Worm (Caenorhabditis elegans) whole organism, L4 larva: ENCODE measurements around the gene gpd-2.

Experiments
- D1046.2 ChIP-seq: fragments of 200-800 bp; sonication (Bioruptor generic); IDR thresholded peaks from 2 replicates; pipeline ENCODE4 v1.3.6; 2022; ENCODE audit warnings: missing genetic modification characterization, missing compliant biosample characterization
- F44E2.7 ChIP-seq: fragments of 200-800 bp; sonication (Bioruptor generic); IDR thresholded peaks from 2 replicates; pipeline ENCODE4 v2.1.2; 2022; ENCODE audit warnings: missing genetic modification characterization, missing compliant biosample characterization
- T20F7.1 ChIP-seq: fragments of 200-800 bp; sonication (Bioruptor generic); optimal IDR thresholded peaks from 2 replicates; lab custom pipeline; 2018; ENCODE audit warnings: mild to moderate bottlenecking, missing genetic modification characterization, missing compliant biosample characterization
- T26A8.4 ChIP-seq: fragments of 200-800 bp; sonication (Bioruptor generic); IDR thresholded peaks from 2 replicates; pipeline ENCODE4 v1.3.6; 2022; ENCODE audit warnings: missing genetic modification characterization, missing compliant biosample characterization
- Y48G9A.11 ChIP-seq: fragments of 200-800 bp; sonication (Bioruptor generic); IDR thresholded peaks from 2 replicates; pipeline ENCODE4 v1.3.6; 2022; ENCODE audit warnings: missing genetic modification reagents, missing genetic modification characterization, missing compliant biosample characterization
- ZK546.5 ChIP-seq, 2 experiments: sonication (generic microtip); optimal IDR thresholded peaks; 2 replicates each; lab custom pipeline; 2017; ENCODE audit warnings: missing biosample characterization in 2 of 2, missing genetic modification characterization in 2 of 2
- aha-1 ChIP-seq: fragments of 150-350 bp; peaks from one replicate; lab custom pipeline; 2014; ENCODE audit warnings: missing biosample characterization, missing genetic modification characterization
- attf-4 ChIP-seq: sonication (generic microtip); optimal IDR thresholded peaks from 3 replicates; lab custom pipeline; 2017; ENCODE audit warnings: missing biosample characterization, missing genetic modification characterization
- ceh-20 ChIP-seq: fragments of 200-800 bp; sonication (Bioruptor generic); IDR thresholded peaks from 2 replicates; pipeline ENCODE4 v1.3.6; 2022; ENCODE audit warnings: missing genetic modification reagents, missing genetic modification characterization, missing compliant biosample characterization
- ces-1 ChIP-seq: fragments of 150-350 bp; sonication (generic microtip); optimal IDR thresholded peaks from 4 replicates; lab custom pipeline; 2014; ENCODE audit warnings: missing biosample characterization, missing genetic modification reagents, missing genetic modification characterization
- cey-2 ChIP-seq: sonication (generic microtip); optimal IDR thresholded peaks from 3 replicates; lab custom pipeline; 2017; ENCODE audit warnings: missing genetic modification characterization, mild to moderate bottlenecking, missing compliant biosample characterization, antibody characterized with exemption, borderline replicate concordance; ENCODE audit not compliant: insufficient read depth
- daf-12 ChIP-seq: fragments of 150-350 bp; optimal IDR thresholded peaks from 2 replicates; lab custom pipeline; 2014; ENCODE audit warnings: missing biosample characterization, missing genetic modification reagents, missing genetic modification characterization
- daf-16 ChIP-seq, 3 experiments: sonication (generic microtip); optimal IDR thresholded peaks; 2 replicates each; lab custom pipeline; 2016 to 2017; ENCODE audit warnings: missing genetic modification characterization in 3 of 3, missing genetic modification reagents in 3 of 3, mild to moderate bottlenecking in 2 of 3, missing compliant biosample characterization in 2 of 3, missing biosample characterization in 1 of 3, moderate library complexity in 1 of 3
- daf-19 ChIP-seq: fragments of 200-800 bp; sonication (Bioruptor generic); conservative IDR thresholded peaks from 2 replicates; pipeline ENCODE4 v1.3.6; 2022; ENCODE audit warnings: missing genetic modification characterization, missing compliant biosample characterization
- dmd-6 ChIP-seq: fragments of 200-800 bp; sonication (Bioruptor generic); IDR thresholded peaks from 2 replicates; pipeline ENCODE4 v1.3.6; 2022; ENCODE audit warnings: missing genetic modification reagents, missing genetic modification characterization, missing compliant biosample characterization
- duxl-1 ChIP-seq: sonication (generic microtip); optimal IDR thresholded peaks from 2 replicates; lab custom pipeline; 2016; ENCODE audit warnings: mild to moderate bottlenecking, missing genetic modification characterization, moderate library complexity, missing compliant biosample characterization; ENCODE audit not compliant: poor library complexity
- dve-1 ChIP-seq: sonication (generic microtip); optimal IDR thresholded peaks from 2 replicates; lab custom pipeline; 2017; ENCODE audit warnings: antibody characterized with exemption, mild to moderate bottlenecking, missing genetic modification characterization, missing compliant biosample characterization; ENCODE audit not compliant: insufficient read depth
- fkh-10 ChIP-seq: fragments of 150-350 bp; optimal IDR thresholded peaks from 2 replicates; lab custom pipeline; 2014; ENCODE audit warnings: missing biosample characterization, missing genetic modification reagents, missing genetic modification characterization
- gei-8 ChIP-seq: fragments of 200-800 bp; sonication (Bioruptor generic); optimal IDR thresholded peaks from 2 replicates; lab custom pipeline; 2018; ENCODE audit warnings: mild to moderate bottlenecking, missing genetic modification characterization, missing compliant biosample characterization
- hlh-11 ChIP-seq: fragments of 200-800 bp; sonication (Bioruptor generic); optimal IDR thresholded peaks from 2 replicates; lab custom pipeline; 2018; ENCODE audit warnings: mild to moderate bottlenecking, missing genetic modification characterization, missing compliant biosample characterization
- hmg-1.1 ChIP-seq: fragments of 200-800 bp; sonication (Bioruptor generic); IDR thresholded peaks from 2 replicates; pipeline ENCODE4 v1.3.6; 2022; ENCODE audit warnings: missing genetic modification reagents, missing genetic modification characterization, missing compliant biosample characterization
- lin-38 ChIP-seq: fragments of 200-800 bp; sonication (Bioruptor generic); IDR thresholded peaks from 2 replicates; pipeline ENCODE4 v1.3.6; 2022; ENCODE audit warnings: missing genetic modification reagents, missing genetic modification characterization, missing compliant biosample characterization
- lin-39 ChIP-seq: fragments of 150-350 bp; optimal IDR thresholded peaks from 2 replicates; lab custom pipeline; 2014; ENCODE audit warnings: missing biosample characterization, missing genetic modification reagents, missing genetic modification characterization
- lsy-2 ChIP-seq, 2 experiments: fragments of 150-350 bp in 1 of 2; sonication (generic microtip) in 1 of 2; optimal IDR thresholded peaks; 2 replicates each; lab custom pipeline; 2014 to 2017; ENCODE audit warnings: missing biosample characterization in 2 of 2, missing genetic modification characterization in 2 of 2
- mdl-1 ChIP-seq, 2 experiments: fragments of 150-350 bp in 1 of 2; sonication (generic microtip) in 1 of 2; optimal IDR thresholded peaks; 2 replicates each; lab custom pipeline; 2014 to 2017; ENCODE audit warnings: missing biosample characterization in 2 of 2, missing genetic modification characterization in 2 of 2
- mep-1 ChIP-seq: fragments of 150-350 bp; sonication (generic microtip); optimal IDR thresholded peaks from 3 replicates; lab custom pipeline; 2014; ENCODE audit warnings: missing biosample characterization, missing genetic modification characterization
- mxl-2 ChIP-seq: fragments of 200-800 bp; sonication (Bioruptor generic); conservative IDR thresholded peaks from 2 replicates; pipeline ENCODE4 v1.3.6; 2022; ENCODE audit warnings: missing genetic modification reagents, missing genetic modification characterization, missing compliant biosample characterization
- nhr-10 ChIP-seq: fragments of 150-350 bp; optimal IDR thresholded peaks from 2 replicates; lab custom pipeline; 2014; ENCODE audit warnings: missing biosample characterization, missing genetic modification characterization
- nhr-102 ChIP-seq: sonication (generic microtip); optimal IDR thresholded peaks from 2 replicates; lab custom pipeline; 2016; ENCODE audit warnings: mild to moderate bottlenecking, missing genetic modification characterization, moderate library complexity, missing compliant biosample characterization
- nhr-42 ChIP-seq: fragments of 200-800 bp; sonication (Bioruptor generic); IDR thresholded peaks from 2 replicates; pipeline ENCODE4 v1.3.6; 2022; ENCODE audit warnings: missing genetic modification characterization, missing compliant biosample characterization
- nhr-48 ChIP-seq: sonication (generic microtip); optimal IDR thresholded peaks from 2 replicates; lab custom pipeline; 2016; ENCODE audit warnings: mild to moderate bottlenecking, missing genetic modification characterization, missing compliant biosample characterization
- nhr-6 ChIP-seq: fragments of 150-350 bp; optimal IDR thresholded peaks from 2 replicates; lab custom pipeline; 2014; ENCODE audit warnings: missing biosample characterization, missing genetic modification characterization
- nhr-77 ChIP-seq: fragments of 150-350 bp; optimal IDR thresholded peaks from 2 replicates; lab custom pipeline; 2014; ENCODE audit warnings: missing biosample characterization, missing genetic modification characterization
- php-3 ChIP-seq: fragments of 200-800 bp; sonication (Bioruptor generic); IDR thresholded peaks from 2 replicates; pipeline ENCODE4 v1.3.6; 2022; ENCODE audit warnings: missing genetic modification reagents, missing genetic modification characterization, missing compliant biosample characterization
- rbr-2 ChIP-seq: sonication (generic microtip); optimal IDR thresholded peaks from 2 replicates; lab custom pipeline; 2016; ENCODE audit warnings: missing genotype, missing genetic modification characterization, missing compliant biosample characterization
- saeg-2 ChIP-seq: fragments of 200-800 bp; sonication (Bioruptor generic); IDR thresholded peaks from 2 replicates; pipeline ENCODE4 v1.3.6; 2022; ENCODE audit warnings: missing genetic modification reagents, missing genetic modification characterization, missing compliant biosample characterization
- set-16 ChIP-seq: fragments of 200-800 bp; sonication (Bioruptor generic); IDR thresholded peaks from 2 replicates; pipeline ENCODE4 v1.3.6; 2022; ENCODE audit warnings: missing genetic modification reagents, missing genetic modification characterization, missing compliant biosample characterization
- tra-1 ChIP-seq: fragments of 200-800 bp; sonication (Bioruptor generic); IDR thresholded peaks from 2 replicates; pipeline ENCODE4 v1.3.6; 2022; ENCODE audit warnings: missing genetic modification reagents, missing genetic modification characterization, missing compliant biosample characterization
- unc-130 ChIP-seq: sonication (generic microtip); optimal IDR thresholded peaks from 2 replicates; lab custom pipeline; 2016; ENCODE audit warnings: missing genetic modification reagents, missing genetic modification characterization, missing compliant biosample characterization
- unc-62 ChIP-seq, 3 experiments: fragments of 150-350 bp in 1 of 3; sonication (generic microtip); optimal IDR thresholded peaks in 2 of 3; peaks in 1 of 3; 1 replicate in 1 of 3; 2 replicates in 2 of 3; lab custom pipeline; 2014 to 2017; ENCODE audit warnings: missing biosample characterization in 3 of 3, missing genetic modification characterization in 3 of 3, missing genetic modification reagents in 3 of 3, missing genotype in 1 of 3
- vab-7 ChIP-seq: fragments of 200-800 bp; sonication (Bioruptor generic); IDR thresholded peaks from 2 replicates; pipeline ENCODE4 v1.3.6; 2022; ENCODE audit warnings: missing genetic modification reagents, missing genetic modification characterization, missing compliant biosample characterization
- zag-1 ChIP-seq: fragments of 150-350 bp; optimal IDR thresholded peaks from 2 replicates; lab custom pipeline; 2014; ENCODE audit warnings: missing biosample characterization, missing genetic modification characterization

The gpd-2 gene

DNA sequence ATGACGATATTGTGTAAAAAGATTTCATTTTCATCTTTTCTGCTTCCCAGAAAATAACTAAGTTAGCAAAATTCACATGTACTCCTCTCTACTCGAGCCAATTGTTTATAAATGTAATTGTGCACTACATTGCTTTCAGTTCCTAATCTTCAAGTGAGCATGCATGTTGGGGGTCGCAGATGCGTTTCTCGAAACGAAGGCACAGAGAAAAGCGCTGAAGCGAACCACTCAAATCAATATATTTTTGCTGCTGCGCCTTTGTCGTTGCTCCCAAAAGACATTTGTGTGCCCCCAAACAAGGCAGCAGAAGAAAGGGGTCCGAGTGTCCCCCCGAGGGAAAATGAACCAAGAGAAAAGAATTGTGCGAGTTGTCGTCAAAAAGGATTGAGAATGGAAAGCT is 11.7 kb upstream of the gpd-2 start (continued):
- TF ChIP-seq php-3 (GFP tag; lab: Robert Waterston, UW) = no peak
- no peak for TF ChIP-seq daf-12
- 0 out of 2 replicates have a peak, but pooled peaks have one; percentile 14 for TF ChIP-seq dmd-6 (GFP tag; lab: Robert Waterston, UW)
- TF ChIP-seq hmg-1.1 = peak; percentile 67
- no peak for TF ChIP-seq gei-8 (GFP tag; lab: Kevin White, UChicago)
- TF ChIP-seq F44E2.7 (GFP tag; lab: Robert Waterston, UW) = no peak
- TF ChIP-seq unc-62 (GFP tag; optimal IDR thresholded peaks at IDR 0.05 in 1 of 2; lab: Kevin White, UChicago) = no peak
- no peak for TF ChIP-seq unc-62 (tag; optimal IDR thresholded peaks at IDR 0.05; lab: Kevin White, UChicago)
- TF ChIP-seq vab-7 (GFP tag; lab: Robert Waterston, UW) = no peak
- no peak for TF ChIP-seq cey-2 (tag; lab: Kevin White, UChicago)
- no peak for TF ChIP-seq T20F7.1 (GFP tag; lab: Kevin White, UChicago)
- TF ChIP-seq unc-130 (GFP tag; lab: Kevin White, UChicago) = no peak
- no peak for TF ChIP-seq lin-39 (tag; lab: Kevin White, UChicago)
- TF ChIP-seq attf-4 (tag; lab: Kevin White, UChicago) = no peak
- TF ChIP-seq lin-38 (GFP tag; lab: Robert Waterston, UW) = 0 out of 2 replicates have a peak, but pooled peaks have one; percentile 10
- TF ChIP-seq daf-19 (GFP tag; lab: Robert Waterston, UW) = no peak
- TF ChIP-seq aha-1 (tag; lab: Kevin White, UChicago) = peak; percentile 11
- TF ChIP-seq mxl-2 (GFP tag; lab: Robert Waterston, UW) = no peak
- TF ChIP-seq rbr-2 (tag; lab: Kevin White, UChicago) = peak; percentile 31
- TF ChIP-seq ceh-20 (GFP tag; lab: Robert Waterston, UW) = 0 out of 2 replicates have a peak, but pooled peaks have one; percentile 49
- TF ChIP-seq D1046.2 (GFP tag; lab: Robert Waterston, UW) = no peak
- no peak for TF ChIP-seq nhr-10 (tag; lab: Kevin White, UChicago)
- no peak for TF ChIP-seq Y48G9A.11 (GFP tag; lab: Robert Waterston, UW)
- no peak for TF ChIP-seq nhr-42 (GFP tag; lab: Robert Waterston, UW)
- TF ChIP-seq nhr-6 = no peak
- TF ChIP-seq lsy-2 (tag; optimal IDR thresholded peaks at IDR 0.05; lab: Kevin White, UChicago) = peak in 1 of 2 experiments; percentile 42
- peak; percentile 44 for TF ChIP-seq fkh-10 (GFP tag; lab: Kevin White, UChicago)
- no peak for TF ChIP-seq zag-1 (tag; lab: Kevin White, UChicago)

DNA sequence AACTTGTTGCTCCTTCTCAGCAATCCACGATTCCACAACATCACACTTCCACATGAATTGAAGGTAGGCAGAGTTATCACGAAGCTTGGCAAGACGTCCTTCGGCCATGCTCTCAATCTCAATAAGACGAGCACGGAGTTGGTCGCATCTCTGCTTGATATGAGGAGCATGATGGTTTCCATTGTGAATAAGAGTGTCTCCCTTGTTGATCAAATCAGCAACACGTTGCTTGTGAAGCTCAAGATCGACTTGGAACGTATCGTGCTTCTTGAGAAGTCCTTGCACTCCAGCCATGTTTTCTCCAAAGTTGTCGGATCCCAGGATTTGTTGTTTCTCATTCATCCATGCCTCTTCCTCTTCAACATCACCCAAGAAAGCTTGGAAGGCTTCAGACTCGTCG is 5.1 kb upstream of the gpd-2 start:
- TF ChIP-seq unc-62 (GFP tag; optimal IDR thresholded peaks at IDR 0.05 in 1 of 2; lab: Kevin White, UChicago) (peak in 1 of 2 experiments; percentile 94), unc-62 (tag; optimal IDR thresholded peaks at IDR 0.05; lab: Kevin White, UChicago) (no peak), duxl-1 (tag; lab: Kevin White, UChicago) (no peak), ZK546.5 (tag; optimal IDR thresholded peaks at IDR 0.05; lab: Kevin White, UChicago) (no peak)

DNA sequence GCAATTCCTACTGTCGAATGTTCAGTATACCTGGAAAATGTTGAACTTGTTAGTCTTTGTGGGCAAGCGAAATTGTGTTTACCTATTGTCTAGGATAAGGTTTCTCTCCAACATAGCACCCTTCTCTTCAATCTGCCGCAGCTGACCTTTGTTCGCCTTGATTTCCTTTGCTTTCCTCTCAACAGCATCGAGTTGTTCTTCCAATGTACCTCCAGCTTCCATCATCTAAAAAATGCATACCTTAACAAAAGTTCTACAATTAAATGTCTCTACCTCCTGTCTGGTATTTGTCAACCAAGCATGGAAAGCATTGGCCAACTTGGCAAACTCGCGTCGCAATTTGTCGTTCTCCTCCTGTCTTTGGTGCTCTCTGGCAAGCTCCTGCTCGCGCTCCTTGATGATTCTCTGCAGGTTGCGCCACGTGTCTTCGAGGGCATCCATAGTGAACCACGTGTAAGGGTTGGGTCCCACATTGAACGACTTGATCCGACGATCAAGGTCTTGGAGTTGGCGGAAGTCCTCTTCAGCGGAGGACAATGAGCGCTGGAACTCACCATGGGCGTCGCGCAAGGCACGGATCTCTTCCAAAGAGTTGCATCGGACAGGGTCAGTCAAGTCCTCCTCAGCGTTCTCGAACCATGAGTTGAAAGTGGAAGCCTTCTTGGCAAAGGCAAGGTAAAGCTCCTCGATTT is 4.3 kb upstream of the gpd-2 start:
- TF ChIP-seq unc-62 (GFP tag; optimal IDR thresholded peaks at IDR 0.05 in 1 of 2; lab: Kevin White, UChicago) (peak in 1 of 2 experiments; percentile 94), unc-62 (tag; optimal IDR thresholded peaks at IDR 0.05; lab: Kevin White, UChicago) (no peak), set-16 (GFP tag; lab: Robert Waterston, UW) (peak; percentile 55), duxl-1 (tag; lab: Kevin White, UChicago) (no peak)

DNA sequence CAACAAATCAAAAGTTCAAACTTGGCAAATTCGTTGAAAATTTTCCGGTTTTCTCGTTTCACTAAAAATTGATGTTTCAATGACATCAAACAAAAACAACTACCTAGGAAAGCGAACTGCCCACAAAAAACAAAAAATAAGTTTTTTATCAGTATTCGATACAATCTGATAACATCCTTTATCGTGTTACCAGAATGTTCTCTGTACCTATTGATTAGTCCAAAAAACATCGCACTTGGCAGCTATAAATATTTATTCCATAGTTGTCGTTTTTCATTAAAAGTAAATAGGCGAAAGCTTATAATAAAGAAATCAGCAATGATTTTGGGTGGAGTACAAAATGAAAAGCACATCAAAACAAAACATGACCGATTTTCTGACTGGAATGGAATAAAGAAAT is 2.7 kb upstream of the gpd-2 start:
- TF ChIP-seq daf-16 (GFP tag; optimal IDR thresholded peaks at IDR 0.05; lab: Kevin White, UChicago) (peak in 1 of 2 experiments; percentile 48), daf-16 (tag; optimal IDR thresholded peaks at IDR 0.05; lab: Kevin White, UChicago) (peak; percentile 100), nhr-77 (peak; percentile 13), dve-1 (tag; lab: Kevin White, UChicago) (peak; percentile 88), T26A8.4 (GFP tag; lab: Robert Waterston, UW) (peak; percentile 8; the same call in 1 of the 2 replicates), mdl-1 (tag; optimal IDR thresholded peaks at IDR 0.05; lab: Kevin White, UChicago) (no peak), tra-1 (GFP tag; lab: Robert Waterston, UW) (peak; percentile 72), ces-1 (no peak), mep-1 (tag; lab: Kevin White, UChicago) (peak; percentile 66), hlh-11 (tag; lab: Kevin White, UChicago) (peak; percentile 77), saeg-2 (GFP tag; lab: Robert Waterston, UW) (0 out of 2 replicates have a peak, but pooled peaks have one; percentile 30), lsy-2 (tag; optimal IDR thresholded peaks at IDR 0.05; lab: Kevin White, UChicago) (peak in 1 of 2 experiments; percentile 42), php-3 (GFP tag; lab: Robert Waterston, UW) (peak; percentile 76), aha-1 (tag; lab: Kevin White, UChicago) (peak; percentile 88), nhr-48 (tag; lab: Kevin White, UChicago) (peak; percentile 77), nhr-102 (peak; percentile 66), duxl-1 (tag; lab: Kevin White, UChicago) (peak; percentile 40)
